Worm (Caenorhabditis elegans): ENCODE measurements around the gene D1005.10.

- TF ChIP-seq flt-1 (GFP tag; IDR thresholded peaks at IDR 0.05) (no peak), klf-2 (GFP tag; conservative IDR thresholded peaks at IDR 0.05) (no peak), ref-1 (GFP tag; conservative IDR thresholded peaks at IDR 0.05) (no peak), ztf-23 (GFP tag; IDR thresholded peaks at IDR 0.05) (no peak), cog-1 (tag; optimal IDR thresholded peaks at IDR 0.05) (no peak), med-1 (GFP tag; optimal IDR thresholded peaks at IDR 0.05; ENCODE audit: insufficient read depth) (no peak), ztf-29 (GFP tag; IDR thresholded peaks at IDR 0.05) (no peak), T22C8.4 (GFP tag; IDR thresholded peaks at IDR 0.05) (no peak), tab-1 (GFP tag; IDR thresholded peaks at IDR 0.05) (no peak)
These were observed 11.6 kb upstream of the D1005.10 start, which contains the start of gene F09E10.6 for ce11 chrX:1497581-1497980.

Data from whole organism, midembryonic.